Worm (Caenorhabditis elegans) whole organism, L4 larva: ENCODE data around the gene Y75B8A.32.

Source experiments
- F10B5.3 ChIP-seq: sonication (generic microtip); optimal IDR thresholded peaks from 2 replicates; lab custom pipeline; 2016; ENCODE audit warnings: mild to moderate bottlenecking, missing genetic modification characterization, missing compliant biosample characterization
- F26F4.8 ChIP-seq: fragments of 200-800 bp; sonication (Bioruptor generic); conservative IDR thresholded peaks from 2 replicates; pipeline ENCODE4 v1.3.6; 2022; ENCODE audit warnings: missing genetic modification characterization, missing compliant biosample characterization
- F37D6.2 ChIP-seq: sonication (generic microtip); optimal IDR thresholded peaks from 2 replicates; lab custom pipeline; 2016; ENCODE audit warnings: mild to moderate bottlenecking, missing genetic modification characterization, missing compliant biosample characterization
- F44E2.7 ChIP-seq: fragments of 200-800 bp; sonication (Bioruptor generic); IDR thresholded peaks from 2 replicates; pipeline ENCODE4 v2.1.2; 2022; ENCODE audit warnings: missing genetic modification characterization, missing compliant biosample characterization
- Y105C5A.15 ChIP-seq: fragments of 200-800 bp; sonication (Bioruptor generic); IDR thresholded peaks from 2 replicates; pipeline ENCODE4 v1.3.6; 2022; ENCODE audit warnings: missing genetic modification characterization, missing compliant biosample characterization
- aha-1 ChIP-seq: fragments of 150-350 bp; peaks from one replicate; lab custom pipeline; 2014; ENCODE audit warnings: missing biosample characterization, missing genetic modification characterization
- ceh-28 ChIP-seq: fragments of 150-350 bp; optimal IDR thresholded peaks from 2 replicates; lab custom pipeline; 2014; ENCODE audit warnings: missing biosample characterization, missing genetic modification reagents, missing genetic modification characterization
- ceh-44 ChIP-seq: fragments of 200-800 bp; sonication (Bioruptor generic); IDR thresholded peaks from 2 replicates; pipeline ENCODE4 v1.3.6; 2022; ENCODE audit warnings: missing genetic modification reagents, missing genetic modification characterization, missing compliant biosample characterization
- ceh-82 ChIP-seq: sonication (generic microtip); optimal IDR thresholded peaks from 2 replicates; lab custom pipeline; 2017; ENCODE audit warnings: missing biosample characterization, missing genetic modification characterization
- ces-1 ChIP-seq: fragments of 150-350 bp; sonication (generic microtip); optimal IDR thresholded peaks from 4 replicates; lab custom pipeline; 2014; ENCODE audit warnings: missing biosample characterization, missing genetic modification reagents, missing genetic modification characterization
- cey-2 ChIP-seq: sonication (generic microtip); optimal IDR thresholded peaks from 3 replicates; lab custom pipeline; 2017; ENCODE audit warnings: missing genetic modification characterization, mild to moderate bottlenecking, missing compliant biosample characterization, antibody characterized with exemption, borderline replicate concordance; ENCODE audit not compliant: insufficient read depth
- daf-16 ChIP-seq, 3 experiments: sonication (generic microtip); optimal IDR thresholded peaks; 2 replicates each; lab custom pipeline; 2016 to 2017; ENCODE audit warnings: missing genetic modification characterization in 3 of 3, missing genetic modification reagents in 3 of 3, mild to moderate bottlenecking in 2 of 3, missing compliant biosample characterization in 2 of 3, missing biosample characterization in 1 of 3, moderate library complexity in 1 of 3
- dmd-8 ChIP-seq: fragments of 200-800 bp; sonication (Bioruptor generic); IDR thresholded peaks from 2 replicates; pipeline ENCODE4 v1.3.6; 2022; ENCODE audit warnings: missing genetic modification characterization, missing compliant biosample characterization
- duxl-1 ChIP-seq: sonication (generic microtip); optimal IDR thresholded peaks from 2 replicates; lab custom pipeline; 2016; ENCODE audit warnings: mild to moderate bottlenecking, missing genetic modification characterization, moderate library complexity, missing compliant biosample characterization; ENCODE audit not compliant: poor library complexity
- dve-1 ChIP-seq: sonication (generic microtip); optimal IDR thresholded peaks from 2 replicates; lab custom pipeline; 2017; ENCODE audit warnings: antibody characterized with exemption, mild to moderate bottlenecking, missing genetic modification characterization, missing compliant biosample characterization; ENCODE audit not compliant: insufficient read depth
- hlh-30 ChIP-seq: sonication (generic microtip); optimal IDR thresholded peaks from 2 replicates; lab custom pipeline; 2017; ENCODE audit warnings: antibody characterized with exemption, mild to moderate bottlenecking, missing genetic modification characterization, missing compliant biosample characterization; ENCODE audit not compliant: insufficient read depth
- hmg-1.1 ChIP-seq: fragments of 200-800 bp; sonication (Bioruptor generic); IDR thresholded peaks from 2 replicates; pipeline ENCODE4 v1.3.6; 2022; ENCODE audit warnings: missing genetic modification reagents, missing genetic modification characterization, missing compliant biosample characterization
- jun-1 ChIP-seq: fragments of 150-350 bp; optimal IDR thresholded peaks from 2 replicates; lab custom pipeline; 2014; ENCODE audit warnings: missing biosample characterization, missing genetic modification reagents, missing genetic modification characterization
- lim-7 ChIP-seq: fragments of 200-800 bp; sonication (Bioruptor generic); IDR thresholded peaks from 2 replicates; pipeline ENCODE4 v1.3.6; 2022; ENCODE audit warnings: missing genetic modification characterization, missing compliant biosample characterization
- lin-1 ChIP-seq: fragments of 200-800 bp; sonication (Bioruptor generic); IDR thresholded peaks from 2 replicates; pipeline ENCODE4 v1.3.6; 2022; ENCODE audit warnings: missing genetic modification reagents, missing genetic modification characterization, missing compliant biosample characterization
- lin-13 ChIP-seq: fragments of 150-350 bp; optimal IDR thresholded peaks from 2 replicates; lab custom pipeline; 2014; ENCODE audit warnings: missing biosample characterization, missing genetic modification reagents, missing genetic modification characterization
- lin-15B ChIP-seq: fragments of 150-350 bp; sonication (generic microtip); optimal IDR thresholded peaks from 3 replicates; lab custom pipeline; 2014; ENCODE audit warnings: missing biosample characterization, missing genetic modification characterization
- lsy-2 ChIP-seq, 2 experiments: fragments of 150-350 bp in 1 of 2; sonication (generic microtip) in 1 of 2; optimal IDR thresholded peaks; 2 replicates each; lab custom pipeline; 2014 to 2017; ENCODE audit warnings: missing biosample characterization in 2 of 2, missing genetic modification characterization in 2 of 2
- madf-5 ChIP-seq, 2 experiments: fragments of 200-800 bp; sonication (Bioruptor generic); IDR thresholded peaks; 2 replicates each; pipeline ENCODE4 v1.3.6; 2022; ENCODE audit warnings: missing compliant biosample characterization in 2 of 2, missing genetic modification characterization in 2 of 2
- mdl-1 ChIP-seq, 2 experiments: fragments of 150-350 bp in 1 of 2; sonication (generic microtip) in 1 of 2; optimal IDR thresholded peaks; 2 replicates each; lab custom pipeline; 2014 to 2017; ENCODE audit warnings: missing biosample characterization in 2 of 2, missing genetic modification characterization in 2 of 2
- mes-2 ChIP-seq: sonication (generic microtip); optimal IDR thresholded peaks from 2 replicates; lab custom pipeline; 2016; ENCODE audit warnings: missing genotype, mild to moderate bottlenecking, missing genetic modification characterization, missing compliant biosample characterization; ENCODE audit not compliant: poor library complexity, severe bottlenecking
- mxl-2 ChIP-seq: fragments of 200-800 bp; sonication (Bioruptor generic); conservative IDR thresholded peaks from 2 replicates; pipeline ENCODE4 v1.3.6; 2022; ENCODE audit warnings: missing genetic modification reagents, missing genetic modification characterization, missing compliant biosample characterization
- mxl-3 ChIP-seq: fragments of 200-800 bp; sonication (Bioruptor generic); optimal IDR thresholded peaks from 2 replicates; lab custom pipeline; 2018; ENCODE audit warnings: mild to moderate bottlenecking, missing genetic modification characterization, missing compliant biosample characterization
- nhr-102 ChIP-seq: sonication (generic microtip); optimal IDR thresholded peaks from 2 replicates; lab custom pipeline; 2016; ENCODE audit warnings: mild to moderate bottlenecking, missing genetic modification characterization, moderate library complexity, missing compliant biosample characterization
- nhr-11 ChIP-seq: fragments of 150-350 bp; optimal IDR thresholded peaks from 2 replicates; lab custom pipeline; 2014; ENCODE audit warnings: missing biosample characterization, missing genetic modification characterization
- nhr-111 ChIP-seq: fragments of 200-800 bp; sonication (Bioruptor generic); optimal IDR thresholded peaks from 2 replicates; lab custom pipeline; 2018; ENCODE audit warnings: mild to moderate bottlenecking, missing genetic modification characterization, missing compliant biosample characterization
- nhr-237 ChIP-seq: sonication (generic microtip); optimal IDR thresholded peaks from 2 replicates; lab custom pipeline; 2017; ENCODE audit warnings: missing biosample characterization, missing genetic modification characterization
- nhr-28 ChIP-seq: fragments of 150-350 bp; optimal IDR thresholded peaks from 2 replicates; lab custom pipeline; 2014; ENCODE audit warnings: missing biosample characterization, missing genetic modification characterization
- nhr-41 ChIP-seq: fragments of 200-800 bp; sonication (Bioruptor generic); IDR thresholded peaks from 2 replicates; pipeline ENCODE4 v1.3.6; 2022; ENCODE audit warnings: missing genetic modification reagents, missing genetic modification characterization, missing compliant biosample characterization
- nhr-42 ChIP-seq: fragments of 200-800 bp; sonication (Bioruptor generic); IDR thresholded peaks from 2 replicates; pipeline ENCODE4 v1.3.6; 2022; ENCODE audit warnings: missing genetic modification characterization, missing compliant biosample characterization
- nhr-48 ChIP-seq: sonication (generic microtip); optimal IDR thresholded peaks from 2 replicates; lab custom pipeline; 2016; ENCODE audit warnings: mild to moderate bottlenecking, missing genetic modification characterization, missing compliant biosample characterization
- nhr-6 ChIP-seq: fragments of 150-350 bp; optimal IDR thresholded peaks from 2 replicates; lab custom pipeline; 2014; ENCODE audit warnings: missing biosample characterization, missing genetic modification characterization
- nhr-76 ChIP-seq: fragments of 150-350 bp; optimal IDR thresholded peaks from 2 replicates; lab custom pipeline; 2014; ENCODE audit warnings: missing biosample characterization, missing genetic modification characterization
- nhr-77 ChIP-seq: fragments of 150-350 bp; optimal IDR thresholded peaks from 2 replicates; lab custom pipeline; 2014; ENCODE audit warnings: missing biosample characterization, missing genetic modification characterization
- pha-4 ChIP-seq, 2 experiments: fragments of 150-350 bp in 1 of 2; fragments of 200-800 bp in 1 of 2; sonication (Bioruptor generic) in 1 of 2; IDR thresholded peaks in 1 of 2; optimal IDR thresholded peaks in 1 of 2; 2 replicates each; pipeline versions ENCODE4 v1.3.6 to Lab custom; 2014 to 2022; ENCODE audit warnings: missing genetic modification characterization in 2 of 2, missing genetic modification reagents in 2 of 2, missing biosample characterization in 1 of 2, missing compliant biosample characterization in 1 of 2
- rbr-2 ChIP-seq: sonication (generic microtip); optimal IDR thresholded peaks from 2 replicates; lab custom pipeline; 2016; ENCODE audit warnings: missing genotype, missing genetic modification characterization, missing compliant biosample characterization
- snpc-4 ChIP-seq: fragments of 150-350 bp; optimal IDR thresholded peaks from 2 replicates; lab custom pipeline; 2014; ENCODE audit warnings: missing biosample characterization, missing genetic modification characterization
- spr-1 ChIP-seq: sonication (generic microtip); optimal IDR thresholded peaks from 2 replicates; lab custom pipeline; 2016; ENCODE audit warnings: mild to moderate bottlenecking, missing genetic modification characterization, missing compliant biosample characterization
- spr-3 ChIP-seq: fragments of 200-800 bp; sonication (Bioruptor generic); optimal IDR thresholded peaks from 2 replicates; lab custom pipeline; 2018; ENCODE audit warnings: mild to moderate bottlenecking, missing genetic modification characterization, missing compliant biosample characterization
- unc-39 ChIP-seq: sonication (generic microtip); optimal IDR thresholded peaks from 2 replicates; lab custom pipeline; 2017; ENCODE audit warnings: missing biosample characterization, missing genetic modification characterization
- unc-62 ChIP-seq, 3 experiments: fragments of 150-350 bp in 1 of 3; sonication (generic microtip); optimal IDR thresholded peaks in 2 of 3; peaks in 1 of 3; 1 replicate in 1 of 3; 2 replicates in 2 of 3; lab custom pipeline; 2014 to 2017; ENCODE audit warnings: missing biosample characterization in 3 of 3, missing genetic modification characterization in 3 of 3, missing genetic modification reagents in 3 of 3, missing genotype in 1 of 3
- zfp-2 ChIP-seq: sonication (generic microtip); optimal IDR thresholded peaks from 2 replicates; lab custom pipeline; 2016; ENCODE audit warnings: mild to moderate bottlenecking, missing genetic modification characterization, missing compliant biosample characterization
- zip-11 ChIP-seq: fragments of 200-800 bp; sonication (Bioruptor generic); IDR thresholded peaks from 2 replicates; pipeline ENCODE4 v1.3.6; 2022; ENCODE audit warnings: missing genetic modification characterization, missing compliant biosample characterization
- ztf-11 ChIP-seq: fragments of 150-350 bp; optimal IDR thresholded peaks from 2 replicates; lab custom pipeline; 2014; ENCODE audit warnings: missing biosample characterization, missing genetic modification characterization

Y75B8A.32 gene

DNA sequence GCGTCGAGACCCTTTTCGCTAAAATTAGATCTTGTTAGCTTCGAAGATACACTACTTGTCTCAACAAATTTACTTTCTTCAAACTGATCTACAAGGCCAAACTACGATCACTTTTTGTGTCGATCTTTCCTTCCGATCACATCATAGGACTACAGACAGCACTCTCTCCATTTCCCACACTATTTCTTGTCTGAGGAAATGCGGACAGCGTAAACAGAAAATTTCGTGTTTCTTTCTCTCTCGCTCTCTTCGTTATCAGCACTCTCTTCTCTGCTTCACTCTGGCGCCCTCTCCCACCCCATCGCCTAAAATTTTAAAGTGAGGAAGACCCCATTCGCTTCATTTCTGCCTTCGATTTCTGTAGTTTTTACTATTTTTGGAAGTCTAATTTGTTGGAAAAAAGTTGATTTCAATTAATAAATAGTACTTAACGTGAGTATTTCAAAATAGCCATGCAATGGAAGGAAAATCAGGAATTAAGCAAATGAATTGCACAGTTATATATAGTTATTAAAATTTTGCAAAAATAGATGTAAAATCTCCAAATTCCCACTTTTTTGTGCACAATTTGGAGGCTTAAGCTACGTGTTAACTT is 22.9 kb downstream of the Y75B8A.32 start (continued):
- TF ChIP-seq lin-13 (no peak), nhr-48 (tag; lab: Kevin White, UChicago) (peak; percentile 13), nhr-11 (tag; lab: Kevin White, UChicago) (peak; percentile 72), F10B5.3 (tag; lab: Kevin White, UChicago) (no peak), spr-3 (GFP tag; lab: Kevin White, UChicago) (no peak), nhr-102 (tag; lab: Kevin White, UChicago) (peak; percentile 12), snpc-4 (tag; lab: Kevin White, UChicago) (no peak), ceh-82 (no peak), ces-1 (no peak), zip-11 (GFP tag; lab: Robert Waterston, UW) (no peak), unc-39 (no peak), F44E2.7 (GFP tag; lab: Robert Waterston, UW) (no peak), ceh-44 (GFP tag; lab: Robert Waterston, UW) (no peak), Y105C5A.15 (no peak), madf-5 (GFP tag; IDR thresholded peaks at IDR 0.05; lab: Robert Waterston, UW) (no peak), lin-15B (no peak), rbr-2 (peak; percentile 62), ztf-11 (tag; lab: Kevin White, UChicago) (no peak), dve-1 (tag; lab: Kevin White, UChicago) (peak; percentile 87), nhr-42 (GFP tag; lab: Robert Waterston, UW) (no peak), ceh-28 (tag; lab: Kevin White, UChicago) (no peak), mdl-1 (tag; optimal IDR thresholded peaks at IDR 0.05; lab: Kevin White, UChicago) (peak in 1 of 2 experiments; percentile 44), lsy-2 (tag; optimal IDR thresholded peaks at IDR 0.05; lab: Kevin White, UChicago) (peak in 1 of 2 experiments; percentile 65), nhr-76 (no peak), spr-1 (no peak), nhr-6 (tag; lab: Kevin White, UChicago) (no peak), hmg-1.1 (GFP tag; lab: Robert Waterston, UW) (peak; percentile 72), lin-1 (peak; percentile 61; the same call in 1 of the 2 replicates), nhr-41 (GFP tag; lab: Robert Waterston, UW) (no peak), dmd-8 (GFP tag; lab: Robert Waterston, UW) (no peak), hlh-30 (peak; percentile 89), jun-1 (tag; lab: Kevin White, UChicago) (no peak), daf-16 (GFP tag; optimal IDR thresholded peaks at IDR 0.05; lab: Kevin White, UChicago) (peak in 1 of 2 experiments; percentile 24), daf-16 (tag; optimal IDR thresholded peaks at IDR 0.05; lab: Kevin White, UChicago) (peak; percentile 98), mxl-3 (GFP tag; lab: Kevin White, UChicago) (peak; percentile 55), nhr-111 (GFP tag; lab: Kevin White, UChicago) (no peak), zfp-2 (tag; lab: Kevin White, UChicago) (no peak), pha-4 (GFP tag; IDR thresholded peaks at IDR 0.05; lab: Robert Waterston, UW) (0 out of 2 replicates have a peak, but pooled peaks have one; percentile 58), pha-4 (tag; optimal IDR thresholded peaks at IDR 0.05; lab: Kevin White, UChicago) (peak; percentile 27), lim-7 (GFP tag; lab: Robert Waterston, UW) (no peak), unc-62 (GFP tag; optimal IDR thresholded peaks at IDR 0.05 in 1 of 2; lab: Kevin White, UChicago) (peak in 1 of 2 experiments; percentile 58), unc-62 (tag; optimal IDR thresholded peaks at IDR 0.05; lab: Kevin White, UChicago) (no peak), mes-2 (tag; lab: Kevin White, UChicago) (peak; percentile 61), F37D6.2 (tag; lab: Kevin White, UChicago) (no peak), F26F4.8 (no peak), duxl-1 (tag; lab: Kevin White, UChicago) (peak; percentile 32), mxl-2 (GFP tag; lab: Robert Waterston, UW) (no peak), aha-1 (peak; percentile 77), cey-2 (tag; lab: Kevin White, UChicago) (no peak), nhr-28 (tag; lab: Kevin White, UChicago) (peak; percentile 97), nhr-237 (tag; lab: Kevin White, UChicago) (no peak), nhr-77 (tag; lab: Kevin White, UChicago) (peak; percentile 60)
